Worm (Caenorhabditis elegans) whole organism, mixed stage, embryonic: ENCODE results near the gene aakg-4.

ENCODE experiments used
- M03D4.4 ChIP-seq: sonication (generic microtip); optimal IDR thresholded peaks from 2 replicates; lab custom pipeline; 2017; ENCODE audit warnings: mild to moderate bottlenecking, missing genetic modification characterization, missing compliant biosample characterization
- bed-3 ChIP-seq: fragments of 200-800 bp; sonication (Bioruptor generic); optimal IDR thresholded peaks from 3 replicates; lab custom pipeline; 2018; ENCODE audit warnings: mild to moderate bottlenecking, missing genetic modification characterization, moderate library complexity, missing compliant biosample characterization
- blmp-1 ChIP-seq: fragments of 150-350 bp; optimal IDR thresholded peaks from 2 replicates; lab custom pipeline; 2014; ENCODE audit warnings: missing biosample characterization, missing genetic modification characterization
- ceh-39 ChIP-seq: fragments of 150-350 bp; optimal IDR thresholded peaks from 2 replicates; lab custom pipeline; 2014; ENCODE audit warnings: missing biosample characterization, missing genetic modification characterization
- ceh-43 ChIP-seq: fragments of 200-800 bp; sonication (Bioruptor generic); optimal IDR thresholded peaks from 2 replicates; lab custom pipeline; 2018; ENCODE audit warnings: mild to moderate bottlenecking, missing genetic modification characterization, moderate library complexity, missing compliant biosample characterization
- ceh-83 ChIP-seq: fragments of 200-800 bp; sonication (Bioruptor generic); optimal IDR thresholded peaks from 2 replicates; lab custom pipeline; 2018; ENCODE audit warnings: mild to moderate bottlenecking, missing genetic modification characterization, missing compliant biosample characterization
- ces-1 ChIP-seq: fragments of 150-350 bp; optimal IDR thresholded peaks from 2 replicates; lab custom pipeline; 2014; ENCODE audit warnings: missing biosample characterization, missing genetic modification reagents, missing genetic modification characterization
- cnd-1 ChIP-seq: fragments of 200-800 bp; sonication (Bioruptor generic); optimal IDR thresholded peaks from 2 replicates; lab custom pipeline; 2018; ENCODE audit warnings: mild to moderate bottlenecking, missing genetic modification characterization, missing compliant biosample characterization
- drap-1 ChIP-seq: fragments of 200-800 bp; sonication (Bioruptor generic); optimal IDR thresholded peaks from 3 replicates; lab custom pipeline; 2018; ENCODE audit warnings: mild to moderate bottlenecking, missing genetic modification characterization, missing compliant biosample characterization
- elt-1 ChIP-seq: sonication (generic microtip); optimal IDR thresholded peaks from 2 replicates; lab custom pipeline; 2017; ENCODE audit warnings: missing genetic modification characterization, mild to moderate bottlenecking, missing compliant biosample characterization, antibody characterized with exemption, moderate library complexity, borderline replicate concordance; ENCODE audit not compliant: insufficient read depth
- elt-3 ChIP-seq: fragments of 150-350 bp; optimal IDR thresholded peaks from 2 replicates; lab custom pipeline; 2014; ENCODE audit warnings: missing biosample characterization, missing genetic modification characterization
- flh-1 ChIP-seq: fragments of 200-800 bp; sonication (Bioruptor generic); optimal IDR thresholded peaks from 2 replicates; lab custom pipeline; 2018; ENCODE audit warnings: mild to moderate bottlenecking, missing genetic modification characterization, moderate library complexity, missing compliant biosample characterization
- ham-2 ChIP-seq: fragments of 200-800 bp; sonication (Bioruptor generic); optimal IDR thresholded peaks from 2 replicates; lab custom pipeline; 2018; ENCODE audit warnings: mild to moderate bottlenecking, missing genetic modification characterization, missing compliant biosample characterization
- hlh-1 ChIP-seq: fragments of 150-350 bp; optimal IDR thresholded peaks from 2 replicates; lab custom pipeline; 2014; ENCODE audit warnings: missing biosample characterization, missing genetic modification reagents, missing genetic modification characterization
- lin-13 ChIP-seq: fragments of 150-350 bp; optimal IDR thresholded peaks from 2 replicates; lab custom pipeline; 2014; ENCODE audit warnings: missing biosample characterization, missing genetic modification characterization
- lin-32 ChIP-seq: fragments of 200-800 bp; sonication (Bioruptor generic); optimal IDR thresholded peaks from 2 replicates; lab custom pipeline; 2018; ENCODE audit warnings: mild to moderate bottlenecking, missing genetic modification characterization, missing compliant biosample characterization
- lsy-2 ChIP-seq: fragments of 150-350 bp; optimal IDR thresholded peaks from 2 replicates; lab custom pipeline; 2014; ENCODE audit warnings: missing biosample characterization, missing genetic modification characterization
- mab-5 ChIP-seq: fragments of 150-350 bp; optimal IDR thresholded peaks from 2 replicates; lab custom pipeline; 2014; ENCODE audit warnings: missing biosample characterization, missing genetic modification characterization
- mep-1 ChIP-seq: fragments of 150-350 bp; optimal IDR thresholded peaks from 2 replicates; lab custom pipeline; 2017; ENCODE audit warnings: missing biosample characterization, missing genetic modification reagents, missing genetic modification characterization, inconsistent platforms
- mls-2 ChIP-seq: sonication (generic microtip); optimal IDR thresholded peaks from 2 replicates; lab custom pipeline; 2016; ENCODE audit warnings: mild to moderate bottlenecking, missing genetic modification characterization, moderate library complexity, missing compliant biosample characterization
- nhr-12 ChIP-seq: fragments of 150-350 bp; optimal IDR thresholded peaks from 2 replicates; lab custom pipeline; 2014; ENCODE audit warnings: missing biosample characterization, missing genetic modification characterization
- nhr-2 ChIP-seq: fragments of 150-350 bp; optimal IDR thresholded peaks from 2 replicates; lab custom pipeline; 2014; ENCODE audit warnings: missing biosample characterization, missing genetic modification characterization
- nhr-237 ChIP-seq: fragments of 150-350 bp; optimal IDR thresholded peaks from 2 replicates; lab custom pipeline; 2014; ENCODE audit warnings: missing biosample characterization, missing genetic modification characterization
- nhr-28 ChIP-seq: fragments of 150-350 bp; optimal IDR thresholded peaks from 2 replicates; lab custom pipeline; 2014; ENCODE audit warnings: missing biosample characterization, missing genetic modification characterization
- nhr-76 ChIP-seq: sonication (generic microtip); optimal IDR thresholded peaks from 2 replicates; lab custom pipeline; 2017; ENCODE audit warnings: missing biosample characterization, missing genetic modification characterization
- pha-4 ChIP-seq: fragments of 150-350 bp; optimal IDR thresholded peaks from 2 replicates; lab custom pipeline; 2018; ENCODE audit warnings: missing biosample characterization, missing genetic modification reagents, missing genetic modification characterization
- sem-2 ChIP-seq: fragments of 200-800 bp; sonication (Bioruptor generic); optimal IDR thresholded peaks from 2 replicates; lab custom pipeline; 2018; ENCODE audit warnings: mild to moderate bottlenecking, missing genetic modification characterization, missing compliant biosample characterization
- snpc-4 ChIP-seq: fragments of 150-350 bp; optimal IDR thresholded peaks from 2 replicates; lab custom pipeline; 2014; ENCODE audit warnings: missing biosample characterization, missing genetic modification characterization
- sptf-1 ChIP-seq: sonication (generic microtip); optimal IDR thresholded peaks from 2 replicates; lab custom pipeline; 2017; ENCODE audit warnings: mild to moderate bottlenecking, missing genetic modification characterization, moderate library complexity, missing compliant biosample characterization
- tbx-8 ChIP-seq: fragments of 200-800 bp; sonication (Bioruptor generic); optimal IDR thresholded peaks from 2 replicates; lab custom pipeline; 2018; ENCODE audit warnings: mild to moderate bottlenecking, missing genetic modification characterization, moderate library complexity, missing compliant biosample characterization
- unc-120 ChIP-seq: sonication (generic microtip); optimal IDR thresholded peaks from 2 replicates; lab custom pipeline; 2017; ENCODE audit warnings: missing genetic modification characterization, missing compliant biosample characterization; ENCODE audit not compliant: poor library complexity, severe bottlenecking
- unc-39 ChIP-seq: fragments of 150-350 bp; optimal IDR thresholded peaks from 2 replicates; lab custom pipeline; 2014; ENCODE audit warnings: missing biosample characterization, missing genetic modification characterization
- unc-62 ChIP-seq: fragments of 150-350 bp; optimal IDR thresholded peaks from 2 replicates; lab custom pipeline; 2014; ENCODE audit warnings: missing biosample characterization, missing genetic modification reagents, missing genetic modification characterization
- zip-8 ChIP-seq: fragments of 150-350 bp; optimal IDR thresholded peaks from 2 replicates; lab custom pipeline; 2014; ENCODE audit warnings: missing biosample characterization, missing genetic modification characterization
- ztf-11 ChIP-seq: fragments of 150-350 bp; optimal IDR thresholded peaks from 2 replicates; lab custom pipeline; 2014; ENCODE audit warnings: missing biosample characterization, missing genetic modification characterization

aakg-4 gene

ce11 chrX:2287977-2288387 is 31.2 kb downstream of the aakg-4 start:
- TF ChIP-seq blmp-1 (tag; lab: Kevin White, UChicago) (no peak), sem-2 (GFP tag; lab: Kevin White, UChicago) (no peak), mls-2 (tag; lab: Kevin White, UChicago) (peak; percentile 50), M03D4.4 (tag; lab: Kevin White, UChicago) (peak; percentile 35), nhr-12 (tag; lab: Kevin White, UChicago) (no peak), nhr-237 (no peak), ceh-43 (no peak), bed-3 (GFP tag; lab: Kevin White, UChicago) (no peak), ztf-11 (no peak), unc-120 (tag; lab: Kevin White, UChicago) (peak; percentile 40), nhr-28 (tag; lab: Kevin White, UChicago) (no peak), sptf-1 (tag; lab: Kevin White, UChicago) (no peak), cnd-1 (peak; percentile 45), ceh-39 (no peak), mep-1 (tag; lab: Kevin White, UChicago) (peak; percentile 21), unc-39 (tag; lab: Kevin White, UChicago) (no peak), tbx-8 (GFP tag; lab: Kevin White, UChicago) (no peak), ces-1 (GFP tag; lab: Kevin White, UChicago) (no peak), elt-1 (tag; lab: Kevin White, UChicago) (no peak), nhr-2 (tag; lab: Kevin White, UChicago) (peak; percentile 67), lin-32 (GFP tag; lab: Kevin White, UChicago) (no peak), unc-62 (GFP tag; lab: Kevin White, UChicago) (peak; percentile 76), drap-1 (peak; percentile 16), elt-3 (tag; lab: Kevin White, UChicago) (no peak), mab-5 (tag; lab: Kevin White, UChicago) (no peak), snpc-4 (tag; lab: Kevin White, UChicago) (no peak), nhr-76 (tag; lab: Kevin White, UChicago) (no peak), ceh-83 (GFP tag; lab: Kevin White, UChicago) (peak; percentile 77), ham-2 (GFP tag; lab: Kevin White, UChicago) (peak; percentile 51), pha-4 (tag; lab: Kevin White, UChicago) (peak; percentile 37), flh-1 (GFP tag; lab: Kevin White, UChicago) (no peak), hlh-1 (peak; percentile 98)

ce11 chrX:2287092-2287491 is 32.0 kb downstream of the aakg-4 start, which contains the start of gene sav-1:
Gene sav-1, minus strand, starts transcription at chrX:2287192.
- TF ChIP-seq elt-3 (tag; lab: Kevin White, UChicago), result no peak
- TF ChIP-seq pha-4 (tag; lab: Kevin White, UChicago), result no peak
- no peak for TF ChIP-seq zip-8 (tag; lab: Kevin White, UChicago)
- no peak for TF ChIP-seq cnd-1
- no peak for TF ChIP-seq lsy-2
- TF ChIP-seq lin-32 (GFP tag; lab: Kevin White, UChicago), result no peak
- TF ChIP-seq unc-62 (GFP tag; lab: Kevin White, UChicago), result no peak
- TF ChIP-seq nhr-237, result no peak
- no peak for TF ChIP-seq nhr-28 (tag; lab: Kevin White, UChicago)
- no peak for TF ChIP-seq drap-1
- TF ChIP-seq ces-1 (GFP tag; lab: Kevin White, UChicago), result no peak
- TF ChIP-seq snpc-4 (tag; lab: Kevin White, UChicago), result no peak
- no peak for TF ChIP-seq bed-3 (GFP tag; lab: Kevin White, UChicago)
- no peak for TF ChIP-seq ztf-11
- TF ChIP-seq tbx-8 (GFP tag; lab: Kevin White, UChicago), result no peak
- TF ChIP-seq hlh-1, result no peak
- no peak for TF ChIP-seq unc-39 (tag; lab: Kevin White, UChicago)
- no peak for TF ChIP-seq lin-13 (tag; lab: Kevin White, UChicago)
- TF ChIP-seq unc-120 (tag; lab: Kevin White, UChicago), result no peak

- TF ChIP-seq nhr-12 (tag; lab: Kevin White, UChicago) (no peak), lin-32 (GFP tag; lab: Kevin White, UChicago) (no peak), cnd-1 (no peak), lsy-2 (no peak), ces-1 (GFP tag; lab: Kevin White, UChicago) (no peak), ham-2 (GFP tag; lab: Kevin White, UChicago) (no peak), bed-3 (GFP tag; lab: Kevin White, UChicago) (no peak), tbx-8 (GFP tag; lab: Kevin White, UChicago) (no peak), mab-5 (tag; lab: Kevin White, UChicago) (no peak), flh-1 (GFP tag; lab: Kevin White, UChicago) (no peak), lin-13 (tag; lab: Kevin White, UChicago) (no peak), ceh-39 (no peak), ztf-11 (no peak), pha-4 (tag; lab: Kevin White, UChicago) (no peak), M03D4.4 (tag; lab: Kevin White, UChicago) (no peak), nhr-237 (no peak), unc-120 (tag; lab: Kevin White, UChicago) (no peak), drap-1 (no peak), snpc-4 (tag; lab: Kevin White, UChicago) (no peak)
These were observed 43.1 kb downstream of the aakg-4 start for ce11 chrX:2276000-2276399.
